Worm (Caenorhabditis elegans): ENCODE measurements around the gene C50C3.1.

- TF ChIP-seq aly-2 (tag; optimal IDR thresholded peaks at IDR 0.05) (no peak), nhr-12 (tag; optimal IDR thresholded peaks at IDR 0.05) (no peak), ZK546.5 (tag; optimal IDR thresholded peaks at IDR 0.05) (no peak), nhr-11 (tag; optimal IDR thresholded peaks at IDR 0.05) (no peak), lin-13 (GFP tag; optimal IDR thresholded peaks at IDR 0.05) (no peak), lin-11 (tag; optimal IDR thresholded peaks at IDR 0.05) (no peak), elt-1 (tag; optimal IDR thresholded peaks at IDR 0.05) (no peak), nhr-77 (tag; optimal IDR thresholded peaks at IDR 0.05) (no peak), fos-1 (tag; optimal IDR thresholded peaks at IDR 0.05) (no peak), snpc-4 (tag; optimal IDR thresholded peaks at IDR 0.05) (no peak)
These were observed 10.2 kb upstream of the C50C3.1 start, which contains the start of gene spc-2 for ce11 chrIII:8181581-8181980.
